Fruit fly (Drosophila melanogaster): ENCODE measurements around the gene eff.

eff gene

DNA sequence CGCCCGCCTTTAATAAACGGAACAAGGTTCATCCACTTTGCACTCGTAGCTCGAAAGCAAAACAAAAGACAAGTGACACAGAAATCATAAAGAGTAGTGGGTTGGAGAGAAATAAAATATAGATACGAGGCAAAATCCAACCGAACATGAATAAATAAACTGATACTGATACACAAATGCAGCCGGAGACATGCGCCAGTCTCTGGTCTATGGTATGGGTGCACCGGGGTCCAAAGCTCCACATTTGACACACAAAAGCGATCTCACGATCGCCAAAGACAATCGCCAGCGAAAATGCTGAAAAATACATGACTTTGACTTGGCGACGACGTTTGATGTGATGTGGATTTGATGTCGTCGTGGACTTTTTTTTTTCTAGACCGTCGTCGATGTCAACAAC is 35.8 kb downstream of the eff start:
- no peak for TF ChIP-seq CG11695 (GFP tag; IDR thresholded peaks at IDR 0.05)
- TF ChIP-seq CG17912 (GFP tag; optimal IDR thresholded peaks at IDR 0.05): no peak
- peak; percentile 0 for TF ChIP-seq oc (tag; optimal IDR thresholded peaks at IDR 0.05)
- no peak for TF ChIP-seq E2f1 (GFP tag; IDR thresholded peaks at IDR 0.05)
- no peak for TF ChIP-seq Eip74EF (GFP tag; optimal IDR thresholded peaks at IDR 0.05)
- TF ChIP-seq CG7987 (GFP tag; optimal IDR thresholded peaks at IDR 0.05): peak; percentile 43
- peak in 1 of 2 experiments; percentile 5 for TF ChIP-seq Hr78 (GFP tag; optimal IDR thresholded peaks at IDR 0.05)
- no peak for TF ChIP-seq CG32532 (GFP tag; IDR thresholded peaks at IDR 0.05)
- TF ChIP-seq CG2199 (GFP tag; IDR thresholded peaks at IDR 0.05): 0 out of 3 replicates have a peak, but pooled peaks have one; percentile 52
- no peak for TF ChIP-seq CG11560 (tag; IDR thresholded peaks at IDR 0.05)
- no peak for TF ChIP-seq dan (GFP tag; IDR thresholded peaks at IDR 0.05)
- no peak for TF ChIP-seq CG43689 (GFP tag; IDR thresholded peaks at IDR 0.05)
- no peak for TF ChIP-seq CG17612 (GFP tag; IDR thresholded peaks at IDR 0.05)
- TF ChIP-seq nom (GFP tag; optimal IDR thresholded peaks at IDR 0.05): peak; percentile 74
- no peak for TF ChIP-seq CG3163 (GFP tag; optimal IDR thresholded peaks at IDR 0.05)
- no peak for TF ChIP-seq zen (tag; optimal IDR thresholded peaks at IDR 0.05)
- no peak for TF ChIP-seq Hr51 (GFP tag; optimal IDR thresholded peaks at IDR 0.05)
- TF ChIP-seq ac (GFP tag; optimal IDR thresholded peaks at IDR 0.05): no peak
- peak; percentile 32; the same call in 1 of the 2 replicates for TF ChIP-seq Drgx (GFP tag; IDR thresholded peaks at IDR 0.05)
- TF ChIP-seq sisA (GFP tag; IDR thresholded peaks at IDR 0.05): no peak
- TF ChIP-seq dati (GFP tag; IDR thresholded peaks at IDR 0.05): 0 out of 2 replicates have a peak, but pooled peaks have one; percentile 4
- no peak for TF ChIP-seq dimm (GFP tag; IDR thresholded peaks at IDR 0.05)

DNA sequence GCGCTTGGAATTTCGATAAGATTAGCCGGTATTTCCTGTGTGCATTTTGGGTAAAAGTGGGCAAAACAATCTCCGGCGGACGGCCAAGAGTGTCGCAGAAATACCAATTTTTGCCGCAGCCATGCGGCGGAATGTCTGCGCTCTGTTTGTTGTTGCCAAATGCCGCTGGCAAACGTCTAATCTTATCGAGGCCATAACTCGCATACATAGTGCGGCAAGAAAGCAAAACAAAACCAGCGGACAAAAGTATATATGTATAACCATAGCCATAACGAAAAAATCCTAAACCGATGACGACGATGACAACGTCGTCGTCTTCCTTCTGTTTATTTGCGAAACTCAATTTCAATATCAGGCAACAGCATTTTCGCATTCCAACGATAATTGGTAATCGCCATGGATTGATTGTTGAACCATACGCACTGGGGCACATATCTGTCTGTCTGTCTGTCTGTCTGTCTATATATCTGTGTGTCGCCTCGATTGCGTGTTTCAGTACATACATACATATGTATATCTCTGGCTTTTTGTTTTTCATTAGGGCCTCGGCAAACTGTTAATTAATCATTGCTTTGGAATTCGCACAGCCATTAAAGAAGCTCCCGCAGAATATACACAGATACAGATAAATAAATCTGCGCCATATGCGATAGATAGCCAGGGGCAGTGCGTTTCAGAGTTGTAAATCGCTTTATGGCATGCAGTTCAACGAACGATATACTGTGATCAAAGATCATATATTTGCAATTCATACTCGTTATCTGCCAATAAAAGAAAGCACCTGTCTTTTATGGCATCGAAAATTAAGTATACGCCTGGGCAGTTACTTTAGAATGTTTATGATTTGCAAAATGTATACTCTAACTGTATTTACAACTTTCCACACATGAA is 37.6 kb downstream of the eff start:
- TF ChIP-seq exex (tag; optimal IDR thresholded peaks at IDR 0.05): peak; percentile 83
- no peak for TF ChIP-seq Dip3 (GFP tag; optimal IDR thresholded peaks at IDR 0.05)
- TF ChIP-seq sens (GFP tag): peak; percentile 61
- no peak for TF ChIP-seq CG1024 (GFP tag; IDR thresholded peaks at IDR 0.05)
- TF ChIP-seq CG11695 (GFP tag; IDR thresholded peaks at IDR 0.05): 0 out of 3 replicates have a peak, but pooled peaks have one; percentile 31
- no peak for TF ChIP-seq CG31388 (GFP tag; optimal IDR thresholded peaks at IDR 0.05)
- peak; percentile 28 for TF ChIP-seq CG10543 (GFP tag; optimal IDR thresholded peaks at IDR 0.05)
- TF ChIP-seq lab (GFP tag; optimal IDR thresholded peaks at IDR 0.05): peak; percentile 34
- TF ChIP-seq caup (GFP tag; optimal IDR thresholded peaks at IDR 0.05; ENCODE audit: severe bottlenecking): peak; percentile 13
- TF ChIP-seq sug (tag; optimal IDR thresholded peaks at IDR 0.05): peak; percentile 18
- TF ChIP-seq eve (GFP tag; optimal IDR thresholded peaks at IDR 0.05): peak in 1 of 2 experiments; percentile 7
- TF ChIP-seq mirr (GFP tag; optimal IDR thresholded peaks at IDR 0.05): peak; percentile 6
- TF ChIP-seq Hr39 (optimal IDR thresholded peaks at IDR 0.05): no peak
- TF ChIP-seq Med (GFP tag): peak; percentile 61
- peak; percentile 96 for TF ChIP-seq sd (tag; optimal IDR thresholded peaks at IDR 0.05)
- 0 out of 4 replicates have a peak, but pooled peaks have one; percentile 24 for TF ChIP-seq chinmo (GFP tag; IDR thresholded peaks at IDR 0.05; ENCODE audit: partially characterized antibody)

Data from whole organism, embryonic.